Worm (Caenorhabditis elegans) whole organism, L4 larva: ENCODE results near the gene ZK1055.6.
A peak's percentile ranks its signal among the peaks of the same experiment; 100 is the strongest.

Experiments used
- D1046.2 ChIP-seq: fragments of 200-800 bp; sonication (Bioruptor generic); IDR thresholded peaks from 2 replicates; pipeline ENCODE4 v1.3.6; 2022; ENCODE audit warnings: missing genetic modification characterization, missing compliant biosample characterization
- F37D6.2 ChIP-seq: sonication (generic microtip); optimal IDR thresholded peaks from 2 replicates; lab custom pipeline; 2016; ENCODE audit warnings: mild to moderate bottlenecking, missing genetic modification characterization, missing compliant biosample characterization
- F44E2.7 ChIP-seq: fragments of 200-800 bp; sonication (Bioruptor generic); IDR thresholded peaks from 2 replicates; pipeline ENCODE4 v2.1.2; 2022; ENCODE audit warnings: missing genetic modification characterization, missing compliant biosample characterization
- F49E8.2 ChIP-seq: sonication (generic microtip); optimal IDR thresholded peaks from 2 replicates; lab custom pipeline; 2016; ENCODE audit warnings: missing compliant biosample characterization, mild to moderate bottlenecking, missing genetic modification characterization, borderline replicate concordance
- R02D3.7 ChIP-seq: fragments of 150-350 bp; sonication (generic microtip); optimal IDR thresholded peaks from 3 replicates; lab custom pipeline; 2014; ENCODE audit warnings: missing biosample characterization, missing genetic modification characterization
- T20F7.1 ChIP-seq: fragments of 200-800 bp; sonication (Bioruptor generic); optimal IDR thresholded peaks from 2 replicates; lab custom pipeline; 2018; ENCODE audit warnings: mild to moderate bottlenecking, missing genetic modification characterization, missing compliant biosample characterization
- T26A8.4 ChIP-seq: fragments of 200-800 bp; sonication (Bioruptor generic); IDR thresholded peaks from 2 replicates; pipeline ENCODE4 v1.3.6; 2022; ENCODE audit warnings: missing genetic modification characterization, missing compliant biosample characterization
- Y48G9A.11 ChIP-seq: fragments of 200-800 bp; sonication (Bioruptor generic); IDR thresholded peaks from 2 replicates; pipeline ENCODE4 v1.3.6; 2022; ENCODE audit warnings: missing genetic modification reagents, missing genetic modification characterization, missing compliant biosample characterization
- Y5F2A.4 ChIP-seq: fragments of 200-800 bp; sonication (Bioruptor generic); optimal IDR thresholded peaks from 2 replicates; lab custom pipeline; 2018; ENCODE audit warnings: mild to moderate bottlenecking, missing genetic modification characterization, missing compliant biosample characterization
- ZK337.2 ChIP-seq: fragments of 200-800 bp; sonication (Bioruptor generic); IDR thresholded peaks from 2 replicates; pipeline ENCODE4 v1.3.6; 2022; ENCODE audit warnings: missing genetic modification reagents, missing genetic modification characterization, missing compliant biosample characterization
- ZK546.5 ChIP-seq, 2 experiments: sonication (generic microtip); optimal IDR thresholded peaks; 2 replicates each; lab custom pipeline; 2017; ENCODE audit warnings: missing biosample characterization in 2 of 2, missing genetic modification characterization in 2 of 2
- aha-1 ChIP-seq: fragments of 150-350 bp; peaks from one replicate; lab custom pipeline; 2014; ENCODE audit warnings: missing biosample characterization, missing genetic modification characterization
- aly-2 ChIP-seq: sonication (generic microtip); optimal IDR thresholded peaks from 2 replicates; lab custom pipeline; 2018; ENCODE audit warnings: missing biosample characterization, missing genetic modification characterization
- arid-1 ChIP-seq: fragments of 200-800 bp; sonication (Bioruptor generic); conservative IDR thresholded peaks from 2 replicates; pipeline ENCODE4 v1.3.6; 2022; ENCODE audit warnings: missing genetic modification reagents, missing genetic modification characterization, missing compliant biosample characterization
- ceh-20 ChIP-seq: fragments of 200-800 bp; sonication (Bioruptor generic); IDR thresholded peaks from 2 replicates; pipeline ENCODE4 v1.3.6; 2022; ENCODE audit warnings: missing genetic modification reagents, missing genetic modification characterization, missing compliant biosample characterization
- ceh-44 ChIP-seq: fragments of 200-800 bp; sonication (Bioruptor generic); IDR thresholded peaks from 2 replicates; pipeline ENCODE4 v1.3.6; 2022; ENCODE audit warnings: missing genetic modification reagents, missing genetic modification characterization, missing compliant biosample characterization
- daf-16 ChIP-seq, 3 experiments: sonication (generic microtip); optimal IDR thresholded peaks; 2 replicates each; lab custom pipeline; 2016 to 2017; ENCODE audit warnings: missing genetic modification characterization in 3 of 3, missing genetic modification reagents in 3 of 3, mild to moderate bottlenecking in 2 of 3, missing compliant biosample characterization in 2 of 3, missing biosample characterization in 1 of 3, moderate library complexity in 1 of 3
- daf-8 ChIP-seq: fragments of 200-800 bp; sonication (Bioruptor generic); IDR thresholded peaks from 2 replicates; pipeline ENCODE4 v1.3.6; 2022; ENCODE audit warnings: missing genetic modification characterization, missing compliant biosample characterization
- dmd-9 ChIP-seq: fragments of 200-800 bp; sonication (Bioruptor generic); IDR thresholded peaks from 2 replicates; pipeline ENCODE4 v1.3.6; 2022; ENCODE audit warnings: missing genetic modification reagents, missing genetic modification characterization, missing compliant biosample characterization
- dve-1 ChIP-seq: sonication (generic microtip); optimal IDR thresholded peaks from 2 replicates; lab custom pipeline; 2017; ENCODE audit warnings: antibody characterized with exemption, mild to moderate bottlenecking, missing genetic modification characterization, missing compliant biosample characterization; ENCODE audit not compliant: insufficient read depth
- egl-43 ChIP-seq: fragments of 200-800 bp; sonication (Bioruptor generic); IDR thresholded peaks from 2 replicates; pipeline ENCODE4 v1.3.6; 2022; ENCODE audit warnings: missing genetic modification reagents, missing genetic modification characterization, missing compliant biosample characterization
- fos-1 ChIP-seq: fragments of 150-350 bp; optimal IDR thresholded peaks from 2 replicates; lab custom pipeline; 2014; ENCODE audit warnings: missing biosample characterization, missing genetic modification characterization
- hif-1 ChIP-seq, 2 experiments: sonication (generic microtip); optimal IDR thresholded peaks; 2 replicates each; lab custom pipeline; 2016 to 2017; ENCODE audit warnings: missing compliant biosample characterization in 2 of 2, missing genetic modification characterization in 2 of 2, missing genetic modification reagents in 2 of 2, missing genotype in 2 of 2, mild to moderate bottlenecking in 1 of 2
- hmg-1.1 ChIP-seq: fragments of 200-800 bp; sonication (Bioruptor generic); IDR thresholded peaks from 2 replicates; pipeline ENCODE4 v1.3.6; 2022; ENCODE audit warnings: missing genetic modification reagents, missing genetic modification characterization, missing compliant biosample characterization
- lim-7 ChIP-seq: fragments of 200-800 bp; sonication (Bioruptor generic); IDR thresholded peaks from 2 replicates; pipeline ENCODE4 v1.3.6; 2022; ENCODE audit warnings: missing genetic modification characterization, missing compliant biosample characterization
- lin-29 ChIP-seq: fragments of 200-800 bp; sonication (Bioruptor generic); IDR thresholded peaks from 2 replicates; pipeline ENCODE4 v1.3.6; 2022; ENCODE audit warnings: missing genetic modification reagents, missing genetic modification characterization, missing compliant biosample characterization
- lir-3 ChIP-seq: sonication (generic microtip); optimal IDR thresholded peaks from 2 replicates; lab custom pipeline; 2016; ENCODE audit warnings: mild to moderate bottlenecking, missing genetic modification characterization, missing compliant biosample characterization
- madf-9 ChIP-seq: fragments of 200-800 bp; sonication (Bioruptor generic); conservative IDR thresholded peaks from 2 replicates; pipeline ENCODE4 v1.3.6; 2022; ENCODE audit warnings: missing genetic modification reagents, missing genetic modification characterization, missing compliant biosample characterization
- mdl-1 ChIP-seq, 2 experiments: fragments of 150-350 bp in 1 of 2; sonication (generic microtip) in 1 of 2; optimal IDR thresholded peaks; 2 replicates each; lab custom pipeline; 2014 to 2017; ENCODE audit warnings: missing biosample characterization in 2 of 2, missing genetic modification characterization in 2 of 2
- mxl-3 ChIP-seq: fragments of 200-800 bp; sonication (Bioruptor generic); optimal IDR thresholded peaks from 2 replicates; lab custom pipeline; 2018; ENCODE audit warnings: mild to moderate bottlenecking, missing genetic modification characterization, missing compliant biosample characterization
- nhr-10 ChIP-seq: fragments of 150-350 bp; optimal IDR thresholded peaks from 2 replicates; lab custom pipeline; 2014; ENCODE audit warnings: missing biosample characterization, missing genetic modification characterization
- nhr-102 ChIP-seq: sonication (generic microtip); optimal IDR thresholded peaks from 2 replicates; lab custom pipeline; 2016; ENCODE audit warnings: mild to moderate bottlenecking, missing genetic modification characterization, moderate library complexity, missing compliant biosample characterization
- nhr-11 ChIP-seq: fragments of 150-350 bp; optimal IDR thresholded peaks from 2 replicates; lab custom pipeline; 2014; ENCODE audit warnings: missing biosample characterization, missing genetic modification characterization
- nhr-111 ChIP-seq: fragments of 200-800 bp; sonication (Bioruptor generic); optimal IDR thresholded peaks from 2 replicates; lab custom pipeline; 2018; ENCODE audit warnings: mild to moderate bottlenecking, missing genetic modification characterization, missing compliant biosample characterization
- nhr-237 ChIP-seq: sonication (generic microtip); optimal IDR thresholded peaks from 2 replicates; lab custom pipeline; 2017; ENCODE audit warnings: missing biosample characterization, missing genetic modification characterization
- nhr-48 ChIP-seq: sonication (generic microtip); optimal IDR thresholded peaks from 2 replicates; lab custom pipeline; 2016; ENCODE audit warnings: mild to moderate bottlenecking, missing genetic modification characterization, missing compliant biosample characterization
- nhr-77 ChIP-seq: fragments of 150-350 bp; optimal IDR thresholded peaks from 2 replicates; lab custom pipeline; 2014; ENCODE audit warnings: missing biosample characterization, missing genetic modification characterization
- pha-4 ChIP-seq, 2 experiments: fragments of 150-350 bp in 1 of 2; fragments of 200-800 bp in 1 of 2; sonication (Bioruptor generic) in 1 of 2; IDR thresholded peaks in 1 of 2; optimal IDR thresholded peaks in 1 of 2; 2 replicates each; pipeline versions ENCODE4 v1.3.6 to Lab custom; 2014 to 2022; ENCODE audit warnings: missing genetic modification characterization in 2 of 2, missing genetic modification reagents in 2 of 2, missing biosample characterization in 1 of 2, missing compliant biosample characterization in 1 of 2
- rbr-2 ChIP-seq: sonication (generic microtip); optimal IDR thresholded peaks from 2 replicates; lab custom pipeline; 2016; ENCODE audit warnings: missing genotype, missing genetic modification characterization, missing compliant biosample characterization
- sdz-12 ChIP-seq: fragments of 200-800 bp; sonication (Bioruptor generic); optimal IDR thresholded peaks from 2 replicates; lab custom pipeline; 2018; ENCODE audit warnings: mild to moderate bottlenecking, missing genetic modification characterization, missing compliant biosample characterization
- set-16 ChIP-seq: fragments of 200-800 bp; sonication (Bioruptor generic); IDR thresholded peaks from 2 replicates; pipeline ENCODE4 v1.3.6; 2022; ENCODE audit warnings: missing genetic modification reagents, missing genetic modification characterization, missing compliant biosample characterization
- skn-1 ChIP-seq: fragments of 150-350 bp; optimal IDR thresholded peaks from 2 replicates; lab custom pipeline; 2014; ENCODE audit warnings: missing biosample characterization, missing genetic modification characterization
- tag-97 ChIP-seq: fragments of 200-800 bp; sonication (Bioruptor generic); IDR thresholded peaks from 2 replicates; pipeline ENCODE4 v1.3.6; 2022; ENCODE audit warnings: missing genetic modification characterization, missing compliant biosample characterization
- unc-39 ChIP-seq: sonication (generic microtip); optimal IDR thresholded peaks from 2 replicates; lab custom pipeline; 2017; ENCODE audit warnings: missing biosample characterization, missing genetic modification characterization
- unc-62 ChIP-seq, 3 experiments: fragments of 150-350 bp in 1 of 3; sonication (generic microtip); optimal IDR thresholded peaks in 2 of 3; peaks in 1 of 3; 1 replicate in 1 of 3; 2 replicates in 2 of 3; lab custom pipeline; 2014 to 2017; ENCODE audit warnings: missing biosample characterization in 3 of 3, missing genetic modification characterization in 3 of 3, missing genetic modification reagents in 3 of 3, missing genotype in 1 of 3
- zfp-3 ChIP-seq: fragments of 200-800 bp; sonication (Bioruptor generic); conservative IDR thresholded peaks from 2 replicates; pipeline ENCODE4 v1.3.6; 2022; ENCODE audit warnings: missing genetic modification reagents, missing genetic modification characterization, missing compliant biosample characterization
- zip-11 ChIP-seq: fragments of 200-800 bp; sonication (Bioruptor generic); IDR thresholded peaks from 2 replicates; pipeline ENCODE4 v1.3.6; 2022; ENCODE audit warnings: missing genetic modification characterization, missing compliant biosample characterization
- zip-2 ChIP-seq: fragments of 150-350 bp; optimal IDR thresholded peaks from 2 replicates; lab custom pipeline; 2014; ENCODE audit warnings: missing biosample characterization, missing genetic modification characterization

Gene ZK1055.6

ce11 chrV:6576567-6576966, 25.8 kb downstream of the ZK1055.6 start, which contains the start of gene EGAP9.4:
Gene EGAP9.4, plus strand, starts transcription at chrV:6576867.
- no peak for TF ChIP-seq T20F7.1 (GFP tag; lab: Kevin White, UChicago)
- no peak for TF ChIP-seq mxl-3 (GFP tag; lab: Kevin White, UChicago)
- no peak for TF ChIP-seq dmd-9 (GFP tag; lab: Robert Waterston, UW)
- TF ChIP-seq F49E8.2: no peak
- no peak for TF ChIP-seq Y48G9A.11 (GFP tag; lab: Robert Waterston, UW)
- no peak for TF ChIP-seq mdl-1 (tag; optimal IDR thresholded peaks at IDR 0.05; lab: Kevin White, UChicago)
- TF ChIP-seq zfp-3 (GFP tag; lab: Robert Waterston, UW): no peak
- TF ChIP-seq unc-39: no peak
- TF ChIP-seq nhr-237 (tag; lab: Kevin White, UChicago): no peak
- TF ChIP-seq nhr-77 (tag; lab: Kevin White, UChicago): no peak

ce11 chrV:6575406-6576130, 26.8 kb downstream of the ZK1055.6 start, which contains the start of gene fut-2:
Gene fut-2, minus strand, starts transcription at chrV:6575890.
- TF ChIP-seq lin-29 (GFP tag; lab: Robert Waterston, UW) (no peak), zip-11 (no peak), fos-1 (tag; lab: Kevin White, UChicago) (no peak), lir-3 (tag; lab: Kevin White, UChicago) (no peak), unc-62 (GFP tag; optimal IDR thresholded peaks at IDR 0.05 in 1 of 2; lab: Kevin White, UChicago) (no peak), unc-62 (tag; optimal IDR thresholded peaks at IDR 0.05; lab: Kevin White, UChicago) (no peak), nhr-111 (GFP tag; lab: Kevin White, UChicago) (no peak), tag-97 (GFP tag; lab: Robert Waterston, UW) (no peak), daf-16 (GFP tag; optimal IDR thresholded peaks at IDR 0.05; lab: Kevin White, UChicago) (no peak), daf-16 (tag; optimal IDR thresholded peaks at IDR 0.05; lab: Kevin White, UChicago) (peak; percentile 96), nhr-102 (tag; lab: Kevin White, UChicago) (no peak), lim-7 (GFP tag; lab: Robert Waterston, UW) (no peak), rbr-2 (no peak), hif-1 (tag; optimal IDR thresholded peaks at IDR 0.05; lab: Kevin White, UChicago) (no peak), pha-4 (GFP tag; IDR thresholded peaks at IDR 0.05; lab: Robert Waterston, UW) (no peak), pha-4 (tag; optimal IDR thresholded peaks at IDR 0.05; lab: Kevin White, UChicago) (no peak), sdz-12 (GFP tag; lab: Kevin White, UChicago) (no peak), madf-9 (GFP tag; lab: Robert Waterston, UW) (no peak), R02D3.7 (tag; lab: Kevin White, UChicago) (no peak), F37D6.2 (no peak), T26A8.4 (no peak), arid-1 (no peak), zfp-3 (GFP tag; lab: Robert Waterston, UW) (no peak), F44E2.7 (GFP tag; lab: Robert Waterston, UW) (no peak), zip-2 (tag; lab: Kevin White, UChicago) (no peak), set-16 (no peak), nhr-10 (tag; lab: Kevin White, UChicago) (no peak), nhr-48 (no peak), ceh-44 (no peak), mdl-1 (tag; optimal IDR thresholded peaks at IDR 0.05; lab: Kevin White, UChicago) (peak in 1 of 2 experiments; percentile 5), ZK337.2 (no peak), dve-1 (peak; percentile 67), ZK546.5 (tag; optimal IDR thresholded peaks at IDR 0.05; lab: Kevin White, UChicago) (no peak), ceh-20 (GFP tag; lab: Robert Waterston, UW) (no peak), hmg-1.1 (GFP tag; lab: Robert Waterston, UW) (no peak), D1046.2 (no peak), nhr-11 (tag; lab: Kevin White, UChicago) (no peak), egl-43 (GFP tag; lab: Robert Waterston, UW) (no peak), Y5F2A.4 (no peak), aly-2 (tag; lab: Kevin White, UChicago) (no peak), daf-8 (no peak), aha-1 (tag; lab: Kevin White, UChicago) (peak; percentile 90), skn-1 (tag; lab: Kevin White, UChicago) (no peak)
